Fruit fly (Drosophila melanogaster): ENCODE data around the gene VAChT.

Gene VAChT

DNA sequence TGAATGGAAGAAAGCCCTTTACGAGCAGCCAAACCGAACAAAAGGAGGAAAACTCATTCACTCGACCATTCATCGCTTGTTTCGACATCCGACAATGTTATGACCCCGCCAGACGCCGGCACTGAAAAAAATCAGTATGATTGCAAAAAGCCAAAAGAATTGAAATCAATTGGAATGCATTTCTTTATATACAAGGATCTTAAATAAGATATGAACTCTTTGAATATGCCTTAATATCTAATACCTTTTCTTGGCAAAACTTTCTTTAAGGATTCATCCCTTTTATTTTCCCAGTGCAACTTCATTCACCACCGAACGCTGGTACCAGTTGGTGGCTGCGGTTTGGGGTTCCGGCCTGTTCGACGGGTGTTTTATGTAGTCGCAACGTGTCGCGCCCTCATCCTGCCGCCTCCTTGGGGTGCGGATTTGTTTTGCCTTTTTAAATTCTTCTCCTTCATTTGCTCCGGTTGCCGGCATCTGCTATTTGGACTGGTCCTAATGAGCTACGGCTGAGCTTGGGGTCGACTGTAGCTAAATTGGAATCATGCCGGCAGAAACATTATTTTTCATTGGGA, 14.6 kb downstream of the VAChT start (continued):
- TF ChIP-seq gfzf (GFP tag; optimal IDR thresholded peaks at IDR 0.05) (no peak), Nf-YA (GFP tag; IDR thresholded peaks at IDR 0.05) (peak; percentile 79), D (optimal IDR thresholded peaks at IDR 0.05) (no peak), D (GFP tag; optimal IDR thresholded peaks at IDR 0.05) (peak; percentile 81), HmgZ (tag; optimal IDR thresholded peaks at IDR 0.05) (peak; percentile 93), Tbp (GFP tag; optimal IDR thresholded peaks at IDR 0.05) (no peak), Scr (GFP tag; IDR thresholded peaks at IDR 0.05; ENCODE audit: partially characterized antibody) (no peak), ttk (GFP tag; IDR thresholded peaks at IDR 0.05) (no peak; the same call in none of the 2 replicates), peb (GFP tag; IDR thresholded peaks at IDR 0.05) (peak; percentile 70), bbx (GFP tag; IDR thresholded peaks at IDR 0.05; ENCODE audit: partially characterized antibody) (no peak), CG8089 (GFP tag; optimal IDR thresholded peaks at IDR 0.05) (peak; percentile 68), Kr (GFP tag; optimal IDR thresholded peaks at IDR 0.05) (no peak), ssp (GFP tag; IDR thresholded peaks at IDR 0.05) (peak; percentile 60), CG11456 (GFP tag; IDR thresholded peaks at IDR 0.05) (peak; percentile 85), Dp (GFP tag; optimal IDR thresholded peaks at IDR 0.05) (no peak), Abd-B (GFP tag; optimal IDR thresholded peaks at IDR 0.05) (peak; percentile 81), sna (GFP tag; IDR thresholded peaks at IDR 0.05; ENCODE audit: partially characterized antibody) (no peak), sim (GFP tag; IDR thresholded peaks at IDR 0.05) (peak; percentile 68), CG32767 (GFP tag; IDR thresholded peaks at IDR 0.05) (peak; percentile 72; the same call in 1 of the 2 replicates), Lpt (GFP tag; optimal IDR thresholded peaks at IDR 0.05) (no peak), Max (GFP tag; optimal IDR thresholded peaks at IDR 0.05) (peak; percentile 74), CG13296 (GFP tag; optimal IDR thresholded peaks at IDR 0.05) (peak; percentile 90), chif (GFP tag; optimal IDR thresholded peaks at IDR 0.05) (peak; percentile 61 to 81), MTF-1 (GFP tag; optimal IDR thresholded peaks at IDR 0.05; ENCODE audit: borderline replicate concordance) (peak; percentile 58), vnd (GFP tag; IDR thresholded peaks at IDR 0.05; ENCODE audit: partially characterized antibody) (no peak), CG4360 (GFP tag; IDR thresholded peaks at IDR 0.05) (no peak), unpg (GFP tag; optimal IDR thresholded peaks at IDR 0.05) (peak; percentile 87), ATbp (GFP tag; optimal IDR thresholded peaks at IDR 0.05) (peak; percentile 88), Hr51 (GFP tag; optimal IDR thresholded peaks at IDR 0.05) (peak; percentile 67 to 89), trem (tag; optimal IDR thresholded peaks at IDR 0.05) (peak; percentile 63), croc (GFP tag; conservative IDR thresholded peaks at IDR 0.05) (peak; percentile 73; the same call in 2 of the 3 replicates), CG11504 (tag; optimal IDR thresholded peaks at IDR 0.05) (peak; percentile 91), Usf (GFP tag; optimal IDR thresholded peaks at IDR 0.05) (peak; percentile 29), CG2202 (tag; optimal IDR thresholded peaks at IDR 0.05) (peak; percentile 44), emc (GFP tag; optimal IDR thresholded peaks at IDR 0.05) (no peak), CG8765 (GFP tag; IDR thresholded peaks at IDR 0.05) (peak; percentile 18; the same call in 1 of the 2 replicates), Hr3 (GFP tag; optimal IDR thresholded peaks at IDR 0.05) (peak; percentile 75), Adf1 (GFP tag; IDR thresholded peaks at IDR 0.05) (peak; percentile 66), scrt (GFP tag; optimal IDR thresholded peaks at IDR 0.05) (peak; percentile 89), chn (GFP tag; optimal IDR thresholded peaks at IDR 0.05) (peak; percentile 70), zen (tag; optimal IDR thresholded peaks at IDR 0.05) (no peak), CG1832 (GFP tag; optimal IDR thresholded peaks at IDR 0.05) (no peak), pita (GFP tag; optimal IDR thresholded peaks at IDR 0.05) (no peak), CG6654 (GFP tag; optimal IDR thresholded peaks at IDR 0.05) (peak; percentile 62), Sry-δ (GFP tag; optimal IDR thresholded peaks at IDR 0.05) (peak; percentile 41), Asciz (GFP tag; optimal IDR thresholded peaks at IDR 0.05) (peak; percentile 82), pros (GFP tag; optimal IDR thresholded peaks at IDR 0.05) (peak; percentile 39), CG7987 (GFP tag; optimal IDR thresholded peaks at IDR 0.05) (peak; percentile 4), Opbp (GFP tag; IDR thresholded peaks at IDR 0.05; ENCODE audit: partially characterized antibody) (no peak)

Measured in whole organism, embryonic.